Fruit fly (Drosophila melanogaster) whole organism, embryonic: ENCODE results near the gene Gr5a.

Experiments
- Awh ChIP-seq: fragments of 200-800 bp; sonication (Bioruptor generic); IDR thresholded peaks from 2 replicates; pipeline ENCODE4, ENCODE4 v1.3.6; 2022; ENCODE audit warnings: missing biosample characterization, missing genetic modification characterization
- Bgb ChIP-seq: fragments of 200-800 bp; sonication (Bioruptor generic); IDR thresholded peaks from 2 replicates; pipeline ENCODE4 v1.3.6; 2022; ENCODE audit warnings: missing biosample characterization, missing genetic modification characterization; ENCODE audit not compliant: partially characterized antibody
- Blimp-1 ChIP-seq: fragments of 200-800 bp; sonication (Bioruptor generic); optimal IDR thresholded peaks from 3 replicates; lab custom pipeline; 2018; ENCODE audit warnings: missing biosample characterization, missing genetic modification characterization, mild to moderate bottlenecking, moderate library complexity, missing genetic modification reagents
- CG11695 ChIP-seq: fragments of 200-800 bp; sonication (Bioruptor generic); IDR thresholded peaks from 3 replicates; pipeline ENCODE4 v1.3.6; 2022; ENCODE audit warnings: missing biosample characterization, missing genetic modification characterization
- CG13123 ChIP-seq: fragments of 200-800 bp; sonication (Bioruptor generic); optimal IDR thresholded peaks from 2 replicates; lab custom pipeline; 2016; ENCODE audit warnings: missing biosample characterization, missing genetic modification characterization
- CG14014 ChIP-seq: fragments of 200-800 bp; sonication (Bioruptor generic); IDR thresholded peaks from 2 replicates; pipeline ENCODE4 v1.3.6; 2022; ENCODE audit warnings: missing biosample characterization, missing genetic modification characterization
- CG14050 ChIP-seq: fragments of 200-800 bp; sonication (Bioruptor generic); IDR thresholded peaks from 3 replicates; pipeline ENCODE4 v1.3.6; 2022; ENCODE audit warnings: missing biosample characterization, missing genetic modification characterization
- CG15696 ChIP-seq: fragments of 200-800 bp; sonication (Bioruptor generic); optimal IDR thresholded peaks from 2 replicates; lab custom pipeline; 2019; ENCODE audit warnings: missing biosample characterization, mild to moderate bottlenecking, missing genetic modification characterization, moderate library complexity
- CG17568 ChIP-seq: fragments of 200-800 bp; sonication (Bioruptor generic); optimal IDR thresholded peaks from 2 replicates; lab custom pipeline; 2018; ENCODE audit warnings: missing biosample characterization, mild to moderate bottlenecking, missing genetic modification characterization, moderate library complexity
- CG17912 ChIP-seq: fragments of 200-800 bp; sonication (Bioruptor generic); optimal IDR thresholded peaks from 2 replicates; lab custom pipeline; 2018; ENCODE audit warnings: missing biosample characterization, mild to moderate bottlenecking, missing genetic modification characterization
- CG18011 ChIP-seq: fragments of 200-800 bp; sonication (Bioruptor generic); optimal IDR thresholded peaks from 2 replicates; lab custom pipeline; 2017; ENCODE audit warnings: missing biosample characterization, missing genetic modification characterization, mild to moderate bottlenecking, moderate library complexity, missing genotype
- CG18476 ChIP-seq: fragments of 200-800 bp; sonication (Bioruptor generic); optimal IDR thresholded peaks from 2 replicates; lab custom pipeline; 2016; ENCODE audit warnings: missing biosample characterization, mild to moderate bottlenecking, missing genetic modification characterization
- CG3065 ChIP-seq: fragments of 200-800 bp; sonication (Bioruptor generic); optimal IDR thresholded peaks from 2 replicates; lab custom pipeline; 2016; ENCODE audit warnings: missing biosample characterization, missing genetic modification characterization
- CG33557 ChIP-seq: fragments of 200-800 bp; sonication (Bioruptor generic); optimal IDR thresholded peaks from 2 replicates; lab custom pipeline; 2019; ENCODE audit warnings: missing biosample characterization, mild to moderate bottlenecking, missing genetic modification characterization, moderate library complexity
- CG43689 ChIP-seq: fragments of 200-800 bp; sonication (Bioruptor generic); IDR thresholded peaks from 2 replicates; pipeline ENCODE4 v1.3.6; 2022; ENCODE audit warnings: missing biosample characterization, missing genetic modification characterization
- CG4617 ChIP-seq: fragments of 200-800 bp; sonication (Bioruptor generic); optimal IDR thresholded peaks from 3 replicates; lab custom pipeline; 2016; ENCODE audit warnings: missing biosample characterization, missing genetic modification characterization, borderline replicate concordance
- CG5245 ChIP-seq: fragments of 200-800 bp; sonication (Bioruptor generic); optimal IDR thresholded peaks from 3 replicates; lab custom pipeline; 2016; ENCODE audit warnings: missing biosample characterization, missing genetic modification characterization
- CG7357 ChIP-seq: fragments of 200-800 bp; sonication (Bioruptor generic); IDR thresholded peaks from 3 replicates; pipeline ENCODE4 v1.3.6; 2022; ENCODE audit warnings: missing biosample characterization, missing genetic modification characterization
- CG7839 ChIP-seq: fragments of 200-800 bp; sonication (Bioruptor generic); optimal IDR thresholded peaks from 3 replicates; lab custom pipeline; 2018; ENCODE audit warnings: missing biosample characterization, mild to moderate bottlenecking, missing genetic modification characterization, moderate library complexity
- CkIIα-i1 ChIP-seq: fragments of 200-800 bp; sonication (Bioruptor generic); IDR thresholded peaks from 2 replicates; pipeline ENCODE4 v1.3.6; 2022; ENCODE audit warnings: missing biosample characterization, missing genetic modification characterization
- Dfd ChIP-seq, 2 experiments: fragments of >200 bp; optimal IDR thresholded peaks; 2 replicates each; lab custom pipeline; 2017; ENCODE audit warnings: missing biosample characterization in 2 of 2, missing genetic modification characterization in 2 of 2
- Doc2 ChIP-seq: fragments of 200-800 bp; sonication (Bioruptor generic); IDR thresholded peaks from 2 replicates; pipeline ENCODE4 v1.3.6; 2022; ENCODE audit warnings: missing biosample characterization, missing genetic modification characterization
- Doc3 ChIP-seq: fragments of 200-800 bp; sonication (Bioruptor generic); IDR thresholded peaks from 3 replicates; pipeline ENCODE4 v1.3.6; 2022; ENCODE audit warnings: missing biosample characterization, missing genetic modification characterization; ENCODE audit not compliant: partially characterized antibody
- Dref ChIP-seq: fragments of 200-800 bp; sonication (Bioruptor generic); IDR thresholded peaks from 2 replicates; pipeline ENCODE4 v1.3.6; 2022; ENCODE audit warnings: missing biosample characterization, missing genetic modification characterization
- H2.0 ChIP-seq: fragments of 200-800 bp; sonication (Bioruptor generic); IDR thresholded peaks from 2 replicates; pipeline ENCODE4 v1.3.6; 2022; ENCODE audit warnings: missing biosample characterization, missing genetic modification characterization
- Max ChIP-seq: fragments of 200-800 bp; sonication (Bioruptor generic); optimal IDR thresholded peaks from 2 replicates; lab custom pipeline; 2016; ENCODE audit warnings: missing biosample characterization, mild to moderate bottlenecking, missing genetic modification characterization
- Myb ChIP-seq: fragments of 200-800 bp; sonication (Bioruptor generic); optimal IDR thresholded peaks from 2 replicates; lab custom pipeline; 2016; ENCODE audit warnings: missing biosample characterization, missing genetic modification characterization
- NFAT ChIP-seq: fragments of 200-800 bp; sonication (Bioruptor generic); IDR thresholded peaks from 2 replicates; pipeline ENCODE4 v1.3.6; 2022; ENCODE audit warnings: missing biosample characterization, missing genetic modification characterization
- Nf-YA ChIP-seq: fragments of 200-800 bp; sonication (Bioruptor generic); IDR thresholded peaks from 2 replicates; pipeline ENCODE4 v1.3.6; 2022; ENCODE audit warnings: missing biosample characterization, missing genetic modification characterization
- Nf-YC ChIP-seq: fragments of 200-800 bp; optimal IDR thresholded peaks from 3 replicates; lab custom pipeline; 2019; ENCODE audit warnings: missing biosample characterization, mild to moderate bottlenecking, missing genetic modification characterization, moderate library complexity
- Oli ChIP-seq: fragments of 200-800 bp; sonication (Bioruptor generic); optimal IDR thresholded peaks from 2 replicates; lab custom pipeline; 2018; ENCODE audit warnings: missing biosample characterization, mild to moderate bottlenecking, missing genetic modification characterization, moderate library complexity
- Scr ChIP-seq: fragments of 200-800 bp; sonication (Bioruptor generic); IDR thresholded peaks from 2 replicates; pipeline ENCODE4 v1.3.6; 2022; ENCODE audit warnings: missing biosample characterization, missing genetic modification characterization; ENCODE audit not compliant: partially characterized antibody
- ato ChIP-seq: fragments of 200-800 bp; sonication (Bioruptor generic); IDR thresholded peaks from 2 replicates; pipeline ENCODE4 v1.3.6; 2022; ENCODE audit warnings: missing biosample characterization, missing genetic modification characterization; ENCODE audit not compliant: partially characterized antibody
- caup ChIP-seq: fragments of 200-800 bp; sonication (Bioruptor generic); optimal IDR thresholded peaks from 3 replicates; lab custom pipeline; 2017; ENCODE audit warnings: missing biosample characterization, mild to moderate bottlenecking, missing genetic modification characterization, moderate library complexity; ENCODE audit not compliant: severe bottlenecking
- crol ChIP-seq: fragments of 200-800 bp; sonication (Bioruptor generic); IDR thresholded peaks from 2 replicates; pipeline ENCODE4 v1.3.6; 2022; ENCODE audit warnings: missing biosample characterization, missing genetic modification characterization
- dati ChIP-seq: fragments of 200-800 bp; sonication (Bioruptor generic); IDR thresholded peaks from 2 replicates; pipeline ENCODE4 v1.3.6; 2022; ENCODE audit warnings: missing biosample characterization, missing genetic modification characterization
- ewg ChIP-seq: fragments of 200-800 bp; sonication (Bioruptor generic); optimal IDR thresholded peaks from 3 replicates; lab custom pipeline; 2017; ENCODE audit warnings: mild to moderate bottlenecking, missing biosample characterization, missing genetic modification reagents, missing genetic modification characterization
- fd3F ChIP-seq: fragments of 200-800 bp; sonication (Bioruptor generic); optimal IDR thresholded peaks from 2 replicates; lab custom pipeline; 2018; ENCODE audit warnings: missing biosample characterization, mild to moderate bottlenecking, missing genetic modification characterization, moderate library complexity
- gcm ChIP-seq: fragments of 200-800 bp; sonication (Bioruptor generic); optimal IDR thresholded peaks from 2 replicates; lab custom pipeline; 2019; ENCODE audit warnings: missing biosample characterization, mild to moderate bottlenecking, missing genetic modification characterization, moderate library complexity
- gfzf ChIP-seq: fragments of 200-800 bp; sonication (Bioruptor generic); optimal IDR thresholded peaks from 2 replicates; lab custom pipeline; 2016; ENCODE audit warnings: missing biosample characterization, mild to moderate bottlenecking, missing genetic modification characterization, moderate library complexity
- klu ChIP-seq: fragments of 200-800 bp; sonication (Bioruptor generic); IDR thresholded peaks from 2 replicates; pipeline ENCODE4 v1.3.6; 2022; ENCODE audit warnings: missing biosample characterization, missing genetic modification characterization
- peb ChIP-seq: fragments of 200-800 bp; sonication (Bioruptor generic); IDR thresholded peaks from 2 replicates; pipeline ENCODE4 v1.3.6; 2022; ENCODE audit warnings: missing biosample characterization, missing genetic modification characterization
- sc ChIP-seq, 3 experiments: fragments of >200 bp in 2 of 3; fragments of 200-800 bp in 1 of 3; sonication (Bioruptor generic) in 1 of 3; optimal IDR thresholded peaks; 2 replicates in 2 of 3; 3 replicates in 1 of 3; lab custom pipeline; 2017; ENCODE audit warnings: mild to moderate bottlenecking in 1 of 3, missing biosample characterization in 1 of 3, missing genetic modification characterization in 1 of 3, missing genetic modification reagents in 1 of 3
- sim ChIP-seq: fragments of 200-800 bp; sonication (Bioruptor generic); IDR thresholded peaks from 2 replicates; pipeline ENCODE4 v1.3.6; 2022; ENCODE audit warnings: missing biosample characterization, missing genetic modification characterization
- slbo ChIP-seq: fragments of 200-800 bp; sonication (Bioruptor generic); IDR thresholded peaks from 2 replicates; pipeline ENCODE4 v1.3.6; 2022; ENCODE audit warnings: missing biosample characterization, missing genetic modification characterization
- stc ChIP-seq: fragments of 200-800 bp; sonication (Bioruptor generic); IDR thresholded peaks from 2 replicates; pipeline ENCODE4 v1.3.6; 2022; ENCODE audit warnings: missing biosample characterization, missing genetic modification characterization
- tap ChIP-seq: fragments of 200-800 bp; optimal IDR thresholded peaks from 3 replicates; lab custom pipeline; 2019; ENCODE audit warnings: missing biosample characterization, mild to moderate bottlenecking, missing genetic modification characterization, moderate library complexity
- tna ChIP-seq: fragments of 200-800 bp; sonication (Bioruptor generic); IDR thresholded peaks from 2 replicates; pipeline ENCODE4 v1.3.6; 2022; ENCODE audit warnings: missing biosample characterization, missing genetic modification characterization; ENCODE audit not compliant: partially characterized antibody
- usp ChIP-seq: fragments of >200 bp; optimal IDR thresholded peaks from 2 replicates; lab custom pipeline; 2017; ENCODE audit warnings: missing biosample characterization, missing genetic modification characterization
- vnd ChIP-seq: fragments of 200-800 bp; sonication (Bioruptor generic); IDR thresholded peaks from 3 replicates; pipeline ENCODE4 v1.3.6; 2022; ENCODE audit warnings: missing biosample characterization, missing genetic modification characterization; ENCODE audit not compliant: partially characterized antibody

The Gr5a gene

DNA sequence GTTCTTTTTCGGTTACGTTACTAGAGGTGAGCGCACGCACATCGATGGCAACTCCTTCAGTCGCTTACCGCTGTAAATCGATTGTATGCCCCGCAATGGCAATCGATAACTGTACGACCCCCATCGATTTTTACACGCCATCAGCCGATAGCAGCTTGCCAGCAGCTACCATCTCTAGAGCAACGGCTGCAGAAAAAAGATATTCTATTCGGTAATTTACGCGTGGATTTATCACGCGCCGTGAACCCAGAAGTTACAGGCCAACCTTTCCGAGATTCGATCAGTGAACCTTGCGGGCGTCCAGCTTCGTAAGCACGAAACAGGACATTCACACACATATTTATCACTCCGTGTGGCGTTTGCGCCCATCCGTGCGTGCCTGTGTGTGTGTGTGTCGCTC is 14.5 kb upstream of the Gr5a start, which contains the start of the genes Sirt4 and CG4119 (continued):
- TF ChIP-seq NFAT (GFP tag; lab: Robert Waterston, UW) (0 out of 2 replicates have a peak, but pooled peaks have one; percentile 55), CG43689 (no peak), CG7357 (GFP tag; lab: Robert Waterston, UW) (no peak), CG14014 (GFP tag; lab: Robert Waterston, UW) (no peak), gcm (GFP tag; lab: Kevin White, UChicago) (peak; percentile 5), Scr (GFP tag; lab: Robert Waterston, UW) (peak; percentile 93), CG13123 (GFP tag; lab: Kevin White, UChicago) (no peak), fd3F (no peak), stc (GFP tag; lab: Robert Waterston, UW) (no peak), CG14050 (GFP tag; lab: Robert Waterston, UW) (no peak), ato (peak; percentile 98), gfzf (peak; percentile 29), Nf-YC (tag; lab: Kevin White, UChicago) (peak; percentile 30), Blimp-1 (no peak), CkIIα-i1 (no peak), tap (no peak), crol (no peak), sc (optimal IDR thresholded peaks at IDR 0.05; lab: Kevin White, UChicago) (no peak), sc (GFP tag; optimal IDR thresholded peaks at IDR 0.05; lab: Kevin White, UChicago) (no peak), caup (peak; percentile 10), CG7839 (tag; lab: Kevin White, UChicago) (no peak), CG17912 (GFP tag; lab: Kevin White, UChicago) (no peak), Max (GFP tag; lab: Kevin White, UChicago) (peak; percentile 18), Dfd (GFP tag; optimal IDR thresholded peaks at IDR 0.05; lab: Kevin White, UChicago) (no peak), slbo (GFP tag; lab: Robert Waterston, UW) (peak; percentile 54; the same call in 1 of the 2 replicates), Dref (GFP tag; lab: Robert Waterston, UW) (peak; percentile 99), CG11695 (GFP tag; lab: Robert Waterston, UW) (no peak), Nf-YA (no peak), Bgb (peak; percentile 99), H2.0 (peak; percentile 5; the same call in 1 of the 2 replicates), Doc2 (no peak), tna (GFP tag; lab: Robert Waterston, UW) (peak; percentile 98), vnd (GFP tag; lab: Robert Waterston, UW) (peak; percentile 94), dati (GFP tag; lab: Robert Waterston, UW) (no peak), usp (GFP tag; lab: Kevin White, UChicago) (no peak), CG5245 (GFP tag; lab: Kevin White, UChicago) (no peak), klu (GFP tag; lab: Robert Waterston, UW) (no peak), CG18011 (peak; percentile 2), CG33557 (GFP tag; lab: Kevin White, UChicago) (no peak), Oli (no peak), sim (GFP tag; lab: Robert Waterston, UW) (no peak), Myb (peak; percentile 88), Awh (GFP tag; lab: Robert Waterston, UW) (no peak), CG17568 (GFP tag; lab: Kevin White, UChicago) (no peak), ewg (peak; percentile 51), CG4617 (GFP tag; lab: Kevin White, UChicago) (peak; percentile 92), peb (GFP tag; lab: Robert Waterston, UW) (no peak), CG3065 (GFP tag; lab: Kevin White, UChicago) (no peak), CG15696 (tag; lab: Kevin White, UChicago) (no peak), Doc3 (GFP tag; lab: Robert Waterston, UW) (peak; percentile 90), CG18476 (no peak)
